Worm (Caenorhabditis elegans) whole organism, L4 larva: ENCODE results near the gene F21C10.3.

ENCODE experiments used
- R02D3.7 ChIP-seq: fragments of 150-350 bp; sonication (generic microtip); optimal IDR thresholded peaks from 3 replicates; lab custom pipeline; 2014; ENCODE audit warnings: missing biosample characterization, missing genetic modification characterization
- aly-2 ChIP-seq: sonication (generic microtip); optimal IDR thresholded peaks from 2 replicates; lab custom pipeline; 2018; ENCODE audit warnings: missing biosample characterization, missing genetic modification characterization
- fos-1 ChIP-seq: fragments of 150-350 bp; optimal IDR thresholded peaks from 2 replicates; lab custom pipeline; 2014; ENCODE audit warnings: missing biosample characterization, missing genetic modification characterization
- lsy-2 ChIP-seq, 2 experiments: fragments of 150-350 bp in 1 of 2; sonication (generic microtip) in 1 of 2; optimal IDR thresholded peaks; 2 replicates each; lab custom pipeline; 2014 to 2017; ENCODE audit warnings: missing biosample characterization in 2 of 2, missing genetic modification characterization in 2 of 2
- mdl-1 ChIP-seq, 2 experiments: fragments of 150-350 bp in 1 of 2; sonication (generic microtip) in 1 of 2; optimal IDR thresholded peaks; 2 replicates each; lab custom pipeline; 2014 to 2017; ENCODE audit warnings: missing biosample characterization in 2 of 2, missing genetic modification characterization in 2 of 2
- nhr-102 ChIP-seq: sonication (generic microtip); optimal IDR thresholded peaks from 2 replicates; lab custom pipeline; 2016; ENCODE audit warnings: mild to moderate bottlenecking, missing genetic modification characterization, moderate library complexity, missing compliant biosample characterization
- nhr-25 ChIP-seq: sonication (generic microtip); optimal IDR thresholded peaks from 2 replicates; lab custom pipeline; 2017; ENCODE audit warnings: missing genetic modification characterization, mild to moderate bottlenecking, missing compliant biosample characterization, antibody characterized with exemption, moderate library complexity, borderline replicate concordance; ENCODE audit not compliant: insufficient read depth
- pha-4 ChIP-seq, 2 experiments: fragments of 150-350 bp in 1 of 2; fragments of 200-800 bp in 1 of 2; sonication (Bioruptor generic) in 1 of 2; IDR thresholded peaks in 1 of 2; optimal IDR thresholded peaks in 1 of 2; 2 replicates each; pipeline versions ENCODE4 v1.3.6 to Lab custom; 2014 to 2022; ENCODE audit warnings: missing genetic modification characterization in 2 of 2, missing genetic modification reagents in 2 of 2, missing biosample characterization in 1 of 2, missing compliant biosample characterization in 1 of 2
- sdz-12 ChIP-seq: fragments of 200-800 bp; sonication (Bioruptor generic); optimal IDR thresholded peaks from 2 replicates; lab custom pipeline; 2018; ENCODE audit warnings: mild to moderate bottlenecking, missing genetic modification characterization, missing compliant biosample characterization
- zag-1 ChIP-seq: fragments of 150-350 bp; optimal IDR thresholded peaks from 2 replicates; lab custom pipeline; 2014; ENCODE audit warnings: missing biosample characterization, missing genetic modification characterization
- ztf-11 ChIP-seq: fragments of 150-350 bp; optimal IDR thresholded peaks from 2 replicates; lab custom pipeline; 2014; ENCODE audit warnings: missing biosample characterization, missing genetic modification characterization

DNA sequence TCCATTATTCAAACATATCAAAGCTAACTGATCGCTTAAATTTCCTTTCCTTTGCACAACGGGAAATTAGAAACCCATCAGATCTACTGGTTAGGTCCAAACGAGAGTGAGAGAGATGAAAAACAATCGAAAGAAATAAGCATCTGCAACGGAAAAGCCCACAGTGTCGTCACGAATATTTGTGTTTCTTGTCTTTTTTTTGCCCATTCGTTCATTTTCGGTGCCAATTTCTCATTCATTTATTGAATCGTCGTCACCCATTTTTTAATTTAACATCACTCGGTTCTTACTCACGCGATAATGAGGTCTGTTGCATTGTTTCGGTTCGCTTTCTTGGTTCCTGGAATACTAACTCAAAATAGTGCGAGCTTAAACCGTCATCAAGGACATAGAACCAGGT, 3.7 kb upstream of the F21C10.3 start, which contains the start of gene F21C10.6:
- no peak for TF ChIP-seq sdz-12 (GFP tag; lab: Kevin White, UChicago)
- TF ChIP-seq lsy-2 (tag; optimal IDR thresholded peaks at IDR 0.05; lab: Kevin White, UChicago), result no peak
- no peak for TF ChIP-seq nhr-102 (tag; lab: Kevin White, UChicago)
- TF ChIP-seq nhr-25 (tag; lab: Kevin White, UChicago), result no peak
- TF ChIP-seq zag-1, result no peak
- TF ChIP-seq mdl-1 (tag; optimal IDR thresholded peaks at IDR 0.05; lab: Kevin White, UChicago), result no peak
- TF ChIP-seq fos-1, result no peak
- TF ChIP-seq pha-4 (GFP tag; IDR thresholded peaks at IDR 0.05; lab: Robert Waterston, UW), result no peak
- no peak for TF ChIP-seq pha-4 (tag; optimal IDR thresholded peaks at IDR 0.05; lab: Kevin White, UChicago)
- TF ChIP-seq aly-2 (tag; lab: Kevin White, UChicago), result no peak
- no peak for TF ChIP-seq ztf-11 (tag; lab: Kevin White, UChicago)
- TF ChIP-seq R02D3.7, result no peak
